Worm (Caenorhabditis elegans) whole organism, L1 larva: ENCODE results near the gene C06B8.7.

Experiments
- ama-1 ChIP-seq: fragments of 150-350 bp; optimal IDR thresholded peaks from 2 replicates; lab custom pipeline; 2014
- ceh-82 ChIP-seq, 3 experiments: fragments of 150-350 bp in 1 of 3; sonication (generic microtip) in 2 of 3; optimal IDR thresholded peaks; 2 replicates each; lab custom pipeline; 2014 to 2017; ENCODE audit warnings: missing biosample characterization in 3 of 3, missing genetic modification characterization in 3 of 3
- ceh-88 ChIP-seq: fragments of 200-800 bp; sonication (Bioruptor generic); IDR thresholded peaks from 2 replicates; pipeline ENCODE4 v1.3.6; 2022; ENCODE audit warnings: missing genetic modification characterization, missing compliant biosample characterization
- efl-1 ChIP-seq, 4 experiments: fragments of 150-350 bp; optimal IDR thresholded peaks in 3 of 4; peaks in 1 of 4; 1 replicate in 1 of 4; 2 replicates in 3 of 4; lab custom pipeline; 2014; ENCODE audit warnings: missing biosample characterization in 2 of 4, missing genetic modification characterization in 2 of 4, missing genetic modification reagents in 2 of 4
- elt-2 ChIP-seq: sonication (generic microtip); optimal IDR thresholded peaks from 2 replicates; lab custom pipeline; 2016; ENCODE audit warnings: missing genetic modification characterization, mild to moderate bottlenecking, inconsistent platforms, missing compliant biosample characterization, missing genetic modification reagents
- ets-5 ChIP-seq: fragments of 200-800 bp; sonication (Bioruptor generic); IDR thresholded peaks from 2 replicates; pipeline ENCODE4 v1.3.6; 2022; ENCODE audit warnings: missing genetic modification characterization, missing compliant biosample characterization
- fos-1 ChIP-seq: fragments of 150-350 bp; optimal IDR thresholded peaks from 2 replicates; lab custom pipeline; 2014; ENCODE audit warnings: missing biosample characterization, missing genetic modification characterization
- grh-1 ChIP-seq: fragments of 200-800 bp; sonication (Bioruptor generic); IDR thresholded peaks from 2 replicates; pipeline ENCODE4 v1.3.6; 2022; ENCODE audit warnings: missing genetic modification reagents, missing genetic modification characterization, missing compliant biosample characterization
- hlh-17 ChIP-seq: fragments of 200-800 bp; sonication (Bioruptor generic); optimal IDR thresholded peaks from 2 replicates; lab custom pipeline; 2018; ENCODE audit warnings: missing genetic modification characterization, mild to moderate bottlenecking, missing compliant biosample characterization, moderate library complexity, borderline replicate concordance
- hlh-4 ChIP-seq: sonication (generic microtip); optimal IDR thresholded peaks from 2 replicates; lab custom pipeline; 2016; ENCODE audit warnings: mild to moderate bottlenecking, missing genetic modification characterization, missing compliant biosample characterization
- isw-1 ChIP-seq: fragments of 200-800 bp; sonication (Bioruptor generic); IDR thresholded peaks from 2 replicates; pipeline ENCODE4 v1.3.6; 2022; ENCODE audit warnings: missing genetic modification characterization, missing compliant biosample characterization
- jun-1 ChIP-seq: fragments of 150-350 bp; optimal IDR thresholded peaks from 2 replicates; lab custom pipeline; 2014; ENCODE audit warnings: missing biosample characterization, missing genetic modification reagents, missing genetic modification characterization
- lin-14 ChIP-seq: fragments of 200-800 bp; sonication (Bioruptor generic); optimal IDR thresholded peaks from 2 replicates; lab custom pipeline; 2018; ENCODE audit warnings: mild to moderate bottlenecking, missing genetic modification characterization, moderate library complexity, missing compliant biosample characterization
- lin-15B ChIP-seq: fragments of 150-350 bp; sonication (generic microtip); optimal IDR thresholded peaks from 3 replicates; lab custom pipeline; 2014; ENCODE audit warnings: missing biosample characterization, missing genetic modification characterization
- lin-35 ChIP-seq, 2 experiments: fragments of 150-350 bp; optimal IDR thresholded peaks; 2 replicates each; lab custom pipeline; 2014; ENCODE audit warnings: missing biosample characterization in 2 of 2, missing genetic modification characterization in 2 of 2, missing genetic modification reagents in 2 of 2
- lsy-2 ChIP-seq, 2 experiments: fragments of 150-350 bp; optimal IDR thresholded peaks; 2 replicates each; lab custom pipeline; 2014; ENCODE audit warnings: missing biosample characterization in 2 of 2, missing genetic modification characterization in 2 of 2
- mab-9 ChIP-seq: fragments of 200-800 bp; sonication (Bioruptor generic); IDR thresholded peaks from 2 replicates; pipeline ENCODE4 v1.3.6; 2022; ENCODE audit warnings: missing genetic modification reagents, missing genetic modification characterization, missing compliant biosample characterization
- mdl-1 ChIP-seq, 2 experiments: fragments of 150-350 bp; optimal IDR thresholded peaks; 2 replicates each; lab custom pipeline; 2014 to 2017; ENCODE audit warnings: missing biosample characterization in 2 of 2, missing genetic modification characterization in 2 of 2, inconsistent platforms in 1 of 2
- mef-2 ChIP-seq: fragments of 150-350 bp; optimal IDR thresholded peaks from 2 replicates; lab custom pipeline; 2014; ENCODE audit warnings: missing biosample characterization, missing genetic modification characterization
- nhr-11 ChIP-seq: fragments of 150-350 bp; optimal IDR thresholded peaks from 2 replicates; lab custom pipeline; 2014; ENCODE audit warnings: missing biosample characterization, missing genetic modification characterization
- nhr-12 ChIP-seq: sonication (generic microtip); optimal IDR thresholded peaks from 2 replicates; lab custom pipeline; 2017; ENCODE audit warnings: missing biosample characterization, missing genetic modification characterization
- nhr-20 ChIP-seq: sonication (generic microtip); optimal IDR thresholded peaks from 2 replicates; lab custom pipeline; 2016; ENCODE audit warnings: mild to moderate bottlenecking, missing genetic modification characterization, missing compliant biosample characterization
- nhr-237 ChIP-seq: fragments of 150-350 bp; optimal IDR thresholded peaks from 2 replicates; lab custom pipeline; 2014; ENCODE audit warnings: missing biosample characterization, missing genetic modification characterization
- nhr-71 ChIP-seq: sonication (generic microtip); optimal IDR thresholded peaks from 2 replicates; lab custom pipeline; 2016; ENCODE audit warnings: mild to moderate bottlenecking, missing genetic modification characterization, moderate library complexity, missing compliant biosample characterization
- nhr-77 ChIP-seq: fragments of 150-350 bp; optimal IDR thresholded peaks from 2 replicates; lab custom pipeline; 2014; ENCODE audit warnings: missing biosample characterization, missing genetic modification characterization
- nhr-84 ChIP-seq: sonication (generic microtip); optimal IDR thresholded peaks from 2 replicates; lab custom pipeline; 2017; ENCODE audit warnings: missing biosample characterization, missing genetic modification characterization
- nhr-90 ChIP-seq: sonication (generic microtip); optimal IDR thresholded peaks from 2 replicates; lab custom pipeline; 2016; ENCODE audit warnings: mild to moderate bottlenecking, missing genetic modification characterization, missing compliant biosample characterization; ENCODE audit not compliant: poor library complexity
- pag-3 ChIP-seq: sonication (generic microtip); optimal IDR thresholded peaks from 2 replicates; lab custom pipeline; 2017; ENCODE audit warnings: missing genetic modification characterization, mild to moderate bottlenecking, missing compliant biosample characterization, antibody characterized with exemption, borderline replicate concordance; ENCODE audit not compliant: insufficient read depth
- snu-23 ChIP-seq: sonication (generic microtip); optimal IDR thresholded peaks from 2 replicates; lab custom pipeline; 2016; ENCODE audit warnings: missing genetic modification characterization, missing compliant biosample characterization
- sptf-1 ChIP-seq: fragments of 150-350 bp; optimal IDR thresholded peaks from 2 replicates; lab custom pipeline; 2014; ENCODE audit warnings: missing biosample characterization, missing genetic modification characterization
- swsn-7 ChIP-seq: sonication (generic microtip); optimal IDR thresholded peaks from 2 replicates; lab custom pipeline; 2016; ENCODE audit warnings: missing genetic modification characterization, missing compliant biosample characterization
- tbx-2 ChIP-seq: sonication (generic microtip); optimal IDR thresholded peaks from 2 replicates; lab custom pipeline; 2016; ENCODE audit warnings: missing genetic modification characterization, missing compliant biosample characterization
- tlp-1 ChIP-seq: fragments of 150-350 bp; optimal IDR thresholded peaks from 2 replicates; lab custom pipeline; 2014; ENCODE audit warnings: missing biosample characterization, missing genetic modification characterization
- unc-62 ChIP-seq: fragments of 150-350 bp; optimal IDR thresholded peaks from 2 replicates; lab custom pipeline; 2014; ENCODE audit warnings: missing biosample characterization, missing genetic modification reagents, missing genetic modification characterization
- vab-15 ChIP-seq: sonication (generic microtip); optimal IDR thresholded peaks from 2 replicates; lab custom pipeline; 2017; ENCODE audit warnings: missing genotype, mild to moderate bottlenecking, missing genetic modification characterization, missing compliant biosample characterization
- ztf-4 ChIP-seq: fragments of 150-350 bp; optimal IDR thresholded peaks from 2 replicates; lab custom pipeline; 2014; ENCODE audit warnings: missing biosample characterization, missing genetic modification characterization

C06B8.7 gene

DNA sequence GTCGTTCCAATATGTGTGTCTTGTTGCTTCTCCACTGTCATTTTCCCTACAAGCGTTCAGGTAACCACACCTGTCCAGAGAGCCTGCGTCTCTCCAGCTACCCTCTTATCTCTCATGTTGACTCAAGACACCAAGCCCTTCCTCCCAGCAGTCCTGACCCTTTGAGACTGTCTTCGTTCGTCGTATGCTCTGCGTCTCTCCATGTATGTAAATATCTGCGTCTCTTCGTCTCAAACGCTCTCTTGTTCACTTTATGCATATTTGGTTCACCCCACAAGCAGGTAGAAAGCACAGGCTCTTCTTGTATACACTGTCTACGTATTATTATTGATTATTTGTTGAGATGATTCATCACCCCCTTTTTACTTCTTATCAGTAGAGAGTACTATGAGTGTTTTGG, 803 bp upstream of the C06B8.7 start:
- TF ChIP-seq lin-35 (GFP tag; optimal IDR thresholded peaks at IDR 0.05; lab: Kevin White, UChicago), result peak in 1 of 2 experiments; percentile 49
- peak; percentile 88 for TF ChIP-seq elt-2 (tag; lab: Kevin White, UChicago)
- TF ChIP-seq ztf-4 (tag; lab: Kevin White, UChicago), result no peak
- TF ChIP-seq lsy-2 (tag; optimal IDR thresholded peaks at IDR 0.05; lab: Kevin White, UChicago), result no peak
- TF ChIP-seq isw-1, result no peak
- TF ChIP-seq nhr-84 (tag; lab: Kevin White, UChicago), result no peak
- TF ChIP-seq fos-1 (tag; lab: Kevin White, UChicago), result peak; percentile 3
- no peak for TF ChIP-seq hlh-17 (GFP tag; lab: Kevin White, UChicago)
- TF ChIP-seq ceh-82 (tag; optimal IDR thresholded peaks at IDR 0.05; lab: Kevin White, UChicago), result no peak
- TF ChIP-seq mdl-1 (tag; optimal IDR thresholded peaks at IDR 0.05; lab: Kevin White, UChicago), result peak in 1 of 2 experiments; percentile 18
- TF ChIP-seq ceh-88 (GFP tag; lab: Robert Waterston, UW), result no peak
- no peak for TF ChIP-seq snu-23 (GFP tag; lab: Kevin White, UChicago)
- peak; percentile 20 to 48 for TF ChIP-seq efl-1 (optimal IDR thresholded peaks at IDR 0.05; lab: Kevin White, UChicago)
- no peak for TF ChIP-seq efl-1 (GFP tag; optimal IDR thresholded peaks at IDR 0.05 in 1 of 2; lab: Kevin White, UChicago)
- no peak for TF ChIP-seq nhr-11 (tag; lab: Kevin White, UChicago)
- peak; percentile 48 for TF ChIP-seq nhr-90 (tag; lab: Kevin White, UChicago)
- TF ChIP-seq unc-62 (GFP tag; lab: Kevin White, UChicago), result no peak
- peak; percentile 68 for TF ChIP-seq lin-14
- TF ChIP-seq nhr-20 (tag; lab: Kevin White, UChicago), result peak; percentile 19
- TF ChIP-seq grh-1 (GFP tag; lab: Robert Waterston, UW), result no peak
- no peak for TF ChIP-seq mab-9 (GFP tag; lab: Robert Waterston, UW)
- TF ChIP-seq hlh-4 (tag; lab: Kevin White, UChicago), result no peak
- TF ChIP-seq jun-1 (tag; lab: Kevin White, UChicago), result peak; percentile 82
- no peak for TF ChIP-seq lin-15B
- peak; percentile 30 for TF ChIP-seq swsn-7 (tag; lab: Kevin White, UChicago)
- TF ChIP-seq ama-1 (lab: Kevin White, UChicago), result no peak
- TF ChIP-seq sptf-1, result no peak
- TF ChIP-seq ets-5 (GFP tag; lab: Robert Waterston, UW), result no peak
- no peak for TF ChIP-seq vab-15 (tag; lab: Kevin White, UChicago)
- TF ChIP-seq nhr-12 (tag; lab: Kevin White, UChicago), result no peak
- peak; percentile 19 for TF ChIP-seq tbx-2 (tag; lab: Kevin White, UChicago)
- TF ChIP-seq nhr-77, result peak; percentile 21
- TF ChIP-seq, all 84 proteins: peak for 12

DNA sequence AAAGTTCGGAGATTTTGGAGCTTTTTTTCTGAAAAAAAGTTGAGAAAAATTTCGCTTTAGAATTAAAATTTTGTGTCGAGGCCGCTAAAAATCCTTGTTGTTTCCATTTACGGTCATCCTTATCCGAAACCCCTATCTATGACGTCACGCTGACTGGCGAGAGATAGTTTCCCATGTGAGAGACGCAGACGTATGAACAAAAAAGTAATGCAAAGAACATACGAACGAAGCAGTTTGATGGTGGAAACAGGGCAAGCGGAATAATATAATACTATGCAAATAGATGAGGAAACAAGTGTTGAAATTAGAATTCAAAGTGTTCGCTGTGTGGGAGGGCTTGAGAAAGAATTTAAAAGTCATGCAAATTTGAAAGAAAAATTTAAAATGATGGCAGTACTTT, 565 bp downstream of the C06B8.7 start:
- no peak for TF ChIP-seq tbx-2 (tag; lab: Kevin White, UChicago)
- peak in 1 of 2 experiments; percentile 11 for TF ChIP-seq efl-1 (optimal IDR thresholded peaks at IDR 0.05; lab: Kevin White, UChicago)
- peak in 1 of 2 experiments; percentile 77 for TF ChIP-seq efl-1 (GFP tag; optimal IDR thresholded peaks at IDR 0.05 in 1 of 2; lab: Kevin White, UChicago)
- TF ChIP-seq mab-9 (GFP tag; lab: Robert Waterston, UW), result no peak
- TF ChIP-seq elt-2 (tag; lab: Kevin White, UChicago), result peak; percentile 7
- TF ChIP-seq ama-1 (lab: Kevin White, UChicago), result no peak
- TF ChIP-seq mef-2 (tag; lab: Kevin White, UChicago), result no peak
- no peak for TF ChIP-seq nhr-71 (tag; lab: Kevin White, UChicago)
- no peak for TF ChIP-seq isw-1
- no peak for TF ChIP-seq pag-3 (tag; lab: Kevin White, UChicago)
- TF ChIP-seq tlp-1, result no peak
- TF ChIP-seq lin-14, result peak; percentile 2
- no peak for TF ChIP-seq nhr-237 (tag; lab: Kevin White, UChicago)
- TF ChIP-seq, all 84 proteins: peak for 3

DNA sequence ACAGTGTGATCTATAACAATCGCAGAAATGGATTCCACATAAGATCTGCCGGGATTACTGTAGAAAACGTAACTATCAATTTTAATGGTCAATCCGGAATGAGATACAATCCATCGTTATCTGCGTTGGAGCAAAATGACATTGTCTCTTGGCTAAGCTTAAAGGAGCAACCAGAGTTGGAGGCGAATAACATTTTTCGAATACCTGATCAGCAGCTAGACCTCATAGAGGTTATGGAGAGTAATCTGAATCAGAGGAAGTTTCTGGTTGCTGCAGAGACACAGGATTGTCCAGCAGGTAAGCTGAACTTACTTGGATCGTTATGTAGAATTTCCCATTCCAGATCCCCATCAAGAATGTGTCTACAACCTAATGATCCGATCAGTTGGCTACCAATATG, 5.1 kb downstream of the C06B8.7 start:
- no peak for TF ChIP-seq nhr-12 (tag; lab: Kevin White, UChicago)
- no peak for TF ChIP-seq nhr-237 (tag; lab: Kevin White, UChicago)
- no peak for TF ChIP-seq efl-1 (optimal IDR thresholded peaks at IDR 0.05; lab: Kevin White, UChicago)
- TF ChIP-seq efl-1 (GFP tag; optimal IDR thresholded peaks at IDR 0.05 in 1 of 2; lab: Kevin White, UChicago), result peak in 1 of 2 experiments; percentile 79
